Worm (Caenorhabditis elegans): ENCODE data around the gene wht-4.

Gene wht-4

DNA sequence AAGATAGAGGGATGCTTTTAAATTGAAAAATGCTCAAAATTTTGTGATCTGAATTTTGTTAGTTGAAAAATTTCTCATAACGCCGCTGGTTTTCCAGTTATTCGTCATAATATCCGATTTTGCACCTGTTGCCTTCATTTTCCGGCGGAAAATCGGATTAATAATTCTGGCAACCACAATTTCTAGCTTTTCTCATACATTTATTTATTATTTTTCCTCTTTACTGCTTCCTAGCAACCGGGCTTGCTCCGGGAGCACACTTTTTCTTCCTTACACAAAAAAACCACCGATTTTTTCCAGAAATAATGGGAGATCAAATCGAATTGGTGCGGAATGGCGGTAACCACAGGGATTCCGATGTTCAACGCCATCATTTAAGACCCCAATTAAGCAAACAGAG, 11.4 kb upstream of the wht-4 start, which contains the start of gene F02E11.7:
Gene F02E11.7, plus strand, starts transcription at position 301 of the 400 bp plus-strand sequence.
- TF ChIP-seq tbx-8 (GFP tag; optimal IDR thresholded peaks at IDR 0.05) (no peak), ham-2 (GFP tag; optimal IDR thresholded peaks at IDR 0.05) (no peak), unc-39 (tag; optimal IDR thresholded peaks at IDR 0.05) (no peak), nhr-12 (tag; optimal IDR thresholded peaks at IDR 0.05) (no peak), nhr-2 (tag; optimal IDR thresholded peaks at IDR 0.05) (no peak), nhr-28 (tag; optimal IDR thresholded peaks at IDR 0.05) (no peak)

DNA sequence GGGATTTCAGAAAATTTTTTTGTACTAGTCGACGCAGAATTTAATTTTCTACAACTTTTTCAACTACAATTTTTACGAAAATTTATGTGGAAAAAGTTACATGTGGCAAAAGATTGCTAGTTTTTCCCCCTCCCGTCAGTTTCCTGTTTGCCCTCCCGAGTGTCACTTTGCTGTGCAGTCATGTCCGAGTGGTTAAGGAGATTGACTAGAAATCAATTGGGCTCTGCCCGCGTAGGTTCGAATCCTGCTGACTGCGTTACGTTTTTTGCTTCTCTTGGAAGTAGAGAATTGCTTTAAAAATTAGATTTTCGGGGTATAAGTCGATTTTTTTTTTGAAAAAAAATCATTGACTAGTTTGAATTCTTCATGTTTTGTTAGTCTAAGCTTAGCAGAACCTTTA, 10.9 kb upstream of the wht-4 start:
- TF ChIP-seq ztf-11 (tag; optimal IDR thresholded peaks at IDR 0.05) = no peak
- TF ChIP-seq cnd-1 (tag; optimal IDR thresholded peaks at IDR 0.05) = peak; percentile 30
- TF ChIP-seq lsy-2 (tag; optimal IDR thresholded peaks at IDR 0.05) = no peak
- TF ChIP-seq drap-1 (GFP tag; optimal IDR thresholded peaks at IDR 0.05) = peak; percentile 26
- TF ChIP-seq ceh-83 (GFP tag; optimal IDR thresholded peaks at IDR 0.05) = peak; percentile 53
- TF ChIP-seq nhr-76 (tag; optimal IDR thresholded peaks at IDR 0.05) = no peak
- TF ChIP-seq lin-32 (GFP tag; optimal IDR thresholded peaks at IDR 0.05) = no peak
- no peak for TF ChIP-seq unc-39 (tag; optimal IDR thresholded peaks at IDR 0.05)
- no peak for TF ChIP-seq hlh-1 (tag; optimal IDR thresholded peaks at IDR 0.05)
- no peak for TF ChIP-seq nhr-12 (tag; optimal IDR thresholded peaks at IDR 0.05)
- TF ChIP-seq snpc-4 (tag; optimal IDR thresholded peaks at IDR 0.05) = no peak
- no peak for TF ChIP-seq flh-1 (GFP tag; optimal IDR thresholded peaks at IDR 0.05)
- no peak for TF ChIP-seq ham-2 (GFP tag; optimal IDR thresholded peaks at IDR 0.05)
- no peak for TF ChIP-seq lin-13 (tag; optimal IDR thresholded peaks at IDR 0.05)
- no peak for TF ChIP-seq ceh-43 (GFP tag; optimal IDR thresholded peaks at IDR 0.05)

DNA sequence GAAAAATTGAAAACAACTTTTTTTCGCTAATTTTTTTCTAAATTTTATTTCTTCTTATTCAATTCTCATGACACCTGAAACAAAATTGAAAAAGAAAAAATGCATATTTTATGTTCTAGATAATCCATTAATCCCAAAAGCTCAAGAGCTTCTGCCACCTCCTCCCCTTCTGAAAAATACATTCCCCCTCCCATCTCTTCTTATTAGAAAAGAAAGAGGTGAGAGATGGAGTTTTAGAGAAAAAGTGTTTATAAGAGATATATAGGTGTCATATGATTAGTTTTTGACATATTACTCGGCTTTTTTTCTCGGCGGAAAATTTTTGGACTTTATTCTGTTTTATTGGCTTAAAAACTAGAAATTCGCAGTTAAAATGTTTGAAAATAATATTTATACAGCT, 8.1 kb upstream of the wht-4 start:
- TF ChIP-seq sem-2 (GFP tag; optimal IDR thresholded peaks at IDR 0.05) (no peak), lin-32 (GFP tag; optimal IDR thresholded peaks at IDR 0.05) (no peak), unc-62 (GFP tag; optimal IDR thresholded peaks at IDR 0.05) (no peak), cnd-1 (tag; optimal IDR thresholded peaks at IDR 0.05) (no peak), ceh-39 (tag; optimal IDR thresholded peaks at IDR 0.05) (no peak), zip-8 (tag; optimal IDR thresholded peaks at IDR 0.05) (no peak), M03D4.4 (tag; optimal IDR thresholded peaks at IDR 0.05) (no peak), sptf-1 (tag; optimal IDR thresholded peaks at IDR 0.05) (no peak), unc-120 (tag; optimal IDR thresholded peaks at IDR 0.05; ENCODE audit: poor library complexity, severe bottlenecking) (no peak), tbx-8 (GFP tag; optimal IDR thresholded peaks at IDR 0.05) (no peak), pha-4 (tag; optimal IDR thresholded peaks at IDR 0.05) (no peak), snpc-4 (tag; optimal IDR thresholded peaks at IDR 0.05) (no peak), lin-13 (tag; optimal IDR thresholded peaks at IDR 0.05) (no peak), lsy-2 (tag; optimal IDR thresholded peaks at IDR 0.05) (no peak), nhr-76 (tag; optimal IDR thresholded peaks at IDR 0.05) (no peak), blmp-1 (tag; optimal IDR thresholded peaks at IDR 0.05) (no peak), nhr-12 (tag; optimal IDR thresholded peaks at IDR 0.05) (no peak)

DNA sequence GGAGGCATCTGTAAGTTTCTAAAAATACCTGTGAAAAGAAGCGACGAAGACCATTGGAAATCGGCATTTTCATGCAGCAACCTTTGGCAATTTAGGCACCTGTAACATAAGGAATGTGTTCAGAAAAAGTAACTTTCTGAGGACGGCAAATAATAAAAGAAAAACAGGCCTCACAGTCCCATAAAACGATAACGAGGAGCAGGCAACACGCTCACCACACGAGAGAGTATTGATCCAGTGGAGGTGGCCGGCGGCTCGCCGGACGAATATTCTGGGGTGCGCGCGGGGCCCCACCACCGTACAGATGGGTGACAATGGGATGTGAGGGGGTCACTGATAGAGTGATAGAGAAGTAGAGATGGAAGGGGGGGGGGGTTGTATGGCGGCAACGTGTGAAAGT, 3.8 kb upstream of the wht-4 start, which contains the start of gene F02E11.3:
Gene F02E11.3, minus strand, starts transcription at position 101 of the 400 bp plus-strand sequence.
- no peak for TF ChIP-seq mls-2 (tag; optimal IDR thresholded peaks at IDR 0.05)
- TF ChIP-seq bed-3 (GFP tag; optimal IDR thresholded peaks at IDR 0.05) = no peak
- TF ChIP-seq sem-2 (GFP tag; optimal IDR thresholded peaks at IDR 0.05) = no peak
- TF ChIP-seq ztf-11 (tag; optimal IDR thresholded peaks at IDR 0.05) = no peak
- TF ChIP-seq ces-1 (GFP tag; optimal IDR thresholded peaks at IDR 0.05) = no peak
- TF ChIP-seq ceh-43 (GFP tag; optimal IDR thresholded peaks at IDR 0.05) = no peak
- no peak for TF ChIP-seq M03D4.4 (tag; optimal IDR thresholded peaks at IDR 0.05)
- no peak for TF ChIP-seq snpc-4 (tag; optimal IDR thresholded peaks at IDR 0.05)
- TF ChIP-seq mep-1 (tag; optimal IDR thresholded peaks at IDR 0.05) = no peak

DNA sequence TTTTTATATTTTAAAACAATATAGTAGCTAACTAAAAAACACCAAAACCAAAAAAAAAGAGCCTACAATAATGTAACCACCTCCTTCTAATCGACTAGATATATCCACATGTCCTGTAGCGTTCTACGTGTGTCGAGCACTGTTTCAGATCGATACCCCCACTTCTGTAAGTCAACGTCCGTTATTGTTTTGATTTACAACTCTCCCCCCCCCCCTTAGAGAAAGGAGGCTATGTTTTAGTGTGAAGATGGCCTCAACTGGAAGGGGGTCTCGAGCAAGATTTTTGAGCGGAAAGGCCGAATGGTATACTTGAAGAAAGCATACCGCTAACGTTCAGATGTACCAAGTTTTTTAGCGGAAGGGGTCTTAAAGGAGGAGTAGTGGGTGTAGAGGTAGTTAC, 1.0 kb upstream of the wht-4 start, which contains the start of gene F02E11.4:
Gene F02E11.4, minus strand, starts transcription at position 101 of the 400 bp plus-strand sequence.
- no peak for TF ChIP-seq elt-1 (tag; optimal IDR thresholded peaks at IDR 0.05; ENCODE audit: borderline replicate concordance, insufficient read depth)
- TF ChIP-seq tbx-8 (GFP tag; optimal IDR thresholded peaks at IDR 0.05) = no peak
- no peak for TF ChIP-seq unc-120 (tag; optimal IDR thresholded peaks at IDR 0.05; ENCODE audit: poor library complexity, severe bottlenecking)
- no peak for TF ChIP-seq mls-2 (tag; optimal IDR thresholded peaks at IDR 0.05)
- no peak for TF ChIP-seq cnd-1 (tag; optimal IDR thresholded peaks at IDR 0.05)
- no peak for TF ChIP-seq drap-1 (GFP tag; optimal IDR thresholded peaks at IDR 0.05)
- TF ChIP-seq nhr-12 (tag; optimal IDR thresholded peaks at IDR 0.05) = no peak
- TF ChIP-seq nhr-2 (tag; optimal IDR thresholded peaks at IDR 0.05) = no peak
- no peak for TF ChIP-seq ham-2 (GFP tag; optimal IDR thresholded peaks at IDR 0.05)
- TF ChIP-seq pha-4 (tag; optimal IDR thresholded peaks at IDR 0.05) = no peak
- TF ChIP-seq ceh-83 (GFP tag; optimal IDR thresholded peaks at IDR 0.05) = no peak
- no peak for TF ChIP-seq lin-13 (tag; optimal IDR thresholded peaks at IDR 0.05)
- TF ChIP-seq elt-3 (tag; optimal IDR thresholded peaks at IDR 0.05) = no peak
- TF ChIP-seq flh-1 (GFP tag; optimal IDR thresholded peaks at IDR 0.05) = no peak
- TF ChIP-seq lsy-2 (tag; optimal IDR thresholded peaks at IDR 0.05) = no peak
- no peak for TF ChIP-seq ztf-11 (tag; optimal IDR thresholded peaks at IDR 0.05)
- TF ChIP-seq M03D4.4 (tag; optimal IDR thresholded peaks at IDR 0.05) = no peak
- TF ChIP-seq mab-5 (tag; optimal IDR thresholded peaks at IDR 0.05) = no peak
- TF ChIP-seq sptf-1 (tag; optimal IDR thresholded peaks at IDR 0.05) = no peak
